Worm (Caenorhabditis elegans) whole organism, late embryonic: ENCODE measurements around the gene F55C12.19.

Experiments
- ceh-14 ChIP-seq: sonication (generic microtip); optimal IDR thresholded peaks from 2 replicates; lab custom pipeline; 2016; ENCODE audit warnings: missing genotype, missing genetic modification characterization, missing compliant biosample characterization
- hlh-30 ChIP-seq: sonication (generic microtip); optimal IDR thresholded peaks from 2 replicates; lab custom pipeline; 2017; ENCODE audit warnings: antibody characterized with exemption, missing genetic modification characterization, missing compliant biosample characterization; ENCODE audit not compliant: insufficient read depth
- madf-2 ChIP-seq: sonication (generic microtip); optimal IDR thresholded peaks from 2 replicates; lab custom pipeline; 2017; ENCODE audit warnings: missing genetic modification characterization, missing compliant biosample characterization
- sox-4 ChIP-seq: sonication (generic microtip); optimal IDR thresholded peaks from 2 replicates; lab custom pipeline; 2017; ENCODE audit warnings: mild to moderate bottlenecking, missing genetic modification characterization, inconsistent platforms, missing compliant biosample characterization

- TF ChIP-seq sox-4 (tag; lab: Kevin White, UChicago): no peak
- TF ChIP-seq ceh-14 (tag; lab: Kevin White, UChicago): no peak
- TF ChIP-seq madf-2 (tag; lab: Kevin White, UChicago): no peak
- TF ChIP-seq hlh-30: no peak
Observed at ce11 chrII:5854122-5854521, 11.8 kb upstream of the F55C12.19 start, which contains the start of gene H41C03.1.
